Fruit fly (Drosophila melanogaster) whole organism, larva: ENCODE measurements around the gene Fer2LCH.

ENCODE experiments used
- noc ChIP-seq: fragments of 200-800 bp; sonication (Bioruptor generic); optimal IDR thresholded peaks from 3 replicates; lab custom pipeline; 2019; ENCODE audit warnings: missing biosample characterization, mild to moderate bottlenecking, missing genetic modification characterization, moderate library complexity

The Fer2LCH gene

DNA sequence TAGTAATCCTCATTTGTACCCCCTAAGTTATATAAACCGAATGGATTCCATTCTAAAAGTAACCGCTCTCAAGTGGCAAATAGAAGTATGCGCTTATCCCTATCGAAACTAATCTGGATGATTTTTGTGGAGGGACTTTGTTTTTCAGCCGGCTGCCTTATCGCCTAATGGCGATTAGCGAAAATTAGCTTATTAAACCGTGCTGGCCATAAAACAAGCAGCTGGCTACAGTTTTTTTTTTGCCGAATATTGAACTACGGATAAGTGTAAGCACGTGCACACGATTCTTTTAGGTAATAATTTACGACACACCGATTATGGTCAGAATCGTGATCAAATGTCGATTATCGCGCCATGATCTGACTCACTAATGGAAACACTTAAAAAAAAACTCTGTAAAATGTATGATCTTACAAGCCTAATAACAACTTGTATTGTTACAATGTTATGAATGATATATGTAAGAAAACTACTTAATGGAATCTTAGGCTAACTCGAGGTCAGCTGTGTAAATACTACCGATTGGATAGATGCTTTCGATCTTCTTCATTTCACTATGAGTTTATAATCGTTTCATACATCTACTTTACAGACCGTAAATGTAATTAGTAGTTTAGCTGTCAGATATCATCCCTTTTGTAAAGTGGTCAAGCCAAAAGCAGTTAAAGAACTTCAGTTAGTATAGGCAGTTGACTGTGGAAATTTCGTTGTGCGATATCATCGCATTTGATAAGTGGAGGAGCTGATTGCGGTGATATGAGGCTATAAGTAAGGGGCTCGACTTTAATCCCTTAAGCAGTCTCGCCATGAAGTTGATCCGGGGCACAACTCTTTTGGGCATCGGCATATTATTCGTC, 43.9 kb downstream of the Fer2LCH start, which contains the start of gene CG15534:
CG15534 (plus strand) TSS at position 807 of the 857 bp plus-strand sequence.
- no peak for TF ChIP-seq noc
